Worm (Caenorhabditis elegans) whole organism, young adult: ENCODE results near the gene M110.3.

ENCODE experiments used
- F57C9.4 ChIP-seq: sonication (generic microtip); optimal IDR thresholded peaks from 2 replicates; lab custom pipeline; 2017; ENCODE audit warnings: mild to moderate bottlenecking, missing genetic modification characterization, missing compliant biosample characterization
- unc-62 ChIP-seq: fragments of 150-350 bp; optimal IDR thresholded peaks from 2 replicates; lab custom pipeline; 2014; ENCODE audit warnings: missing biosample characterization, missing genetic modification reagents, missing genetic modification characterization

ce11 chrII:8180281-8180680 is 36.1 kb downstream of the M110.3 start, which contains the start of gene T05C12.4:
- TF ChIP-seq unc-62 (no peak), F57C9.4 (tag; lab: Kevin White, UChicago) (no peak)
